Fruit fly (Drosophila melanogaster): ENCODE measurements around the gene CG15167.

CG15167 gene

DNA sequence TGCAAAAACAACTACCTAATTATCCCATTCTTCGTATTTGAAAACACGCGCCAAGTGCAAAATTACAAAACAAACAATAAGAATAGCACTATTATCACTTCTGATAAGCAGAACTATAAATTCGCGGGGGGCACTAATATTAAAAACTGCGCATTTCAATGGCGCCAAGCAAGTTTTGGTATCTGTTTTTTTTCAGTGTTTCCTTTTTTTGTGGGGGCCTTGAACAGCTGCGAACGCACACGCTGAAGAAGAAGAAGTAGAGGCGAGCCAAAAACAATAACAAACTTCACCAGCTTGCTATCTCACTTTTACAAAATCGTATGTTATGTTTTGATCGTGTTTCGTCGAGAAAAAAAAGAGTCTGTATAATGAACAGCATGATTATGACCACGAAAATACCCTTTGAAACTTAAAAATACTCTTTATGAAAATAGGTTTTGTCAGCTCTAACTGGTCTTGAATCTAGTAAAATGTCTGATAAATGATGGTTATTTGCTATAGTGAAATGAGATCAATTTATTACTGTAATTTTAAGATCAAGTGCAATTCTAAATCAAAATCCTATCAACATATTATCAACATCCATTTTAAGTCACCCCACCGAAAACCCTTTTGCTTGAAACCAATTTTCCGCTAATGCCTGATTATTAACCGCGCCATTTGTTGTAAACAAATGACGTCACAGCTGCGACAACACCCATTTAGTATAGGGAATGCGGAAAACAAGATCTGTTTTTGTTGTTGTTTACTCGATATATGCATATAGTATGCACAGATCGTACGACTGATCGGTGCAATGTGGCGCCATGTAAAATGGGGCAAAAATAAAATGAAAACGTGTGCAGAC, 46.1 kb upstream of the CG15167 start (continued):
- TF ChIP-seq Med (GFP tag): peak; percentile 95
- TF ChIP-seq CG7786 (GFP tag; optimal IDR thresholded peaks at IDR 0.05): peak; percentile 20
- TF ChIP-seq CG33213 (GFP tag; optimal IDR thresholded peaks at IDR 0.05): peak; percentile 44
- TF ChIP-seq prd (optimal IDR thresholded peaks at IDR 0.05): no peak
- TF ChIP-seq prd (GFP tag; IDR thresholded peaks at IDR 0.05): peak; percentile 66
- TF ChIP-seq eyg (GFP tag; optimal IDR thresholded peaks at IDR 0.05): no peak
- TF ChIP-seq CrebB (tag; optimal IDR thresholded peaks at IDR 0.05): peak; percentile 37
- TF ChIP-seq CG8359 (GFP tag; optimal IDR thresholded peaks at IDR 0.05; ENCODE audit: borderline replicate concordance): no peak
- no peak for TF ChIP-seq hbn (GFP tag; IDR thresholded peaks at IDR 0.05; ENCODE audit: partially characterized antibody)
- peak; percentile 28 for TF ChIP-seq Sox100B (GFP tag; optimal IDR thresholded peaks at IDR 0.05)
- TF ChIP-seq CG17385 (GFP tag; optimal IDR thresholded peaks at IDR 0.05): peak; percentile 97
- peak; percentile 61 for TF ChIP-seq Dip3 (GFP tag; optimal IDR thresholded peaks at IDR 0.05)
- TF ChIP-seq CG10462 (GFP tag; optimal IDR thresholded peaks at IDR 0.05): no peak
- peak; percentile 32; the same call in 1 of the 3 replicates for TF ChIP-seq knrl (GFP tag; IDR thresholded peaks at IDR 0.05; ENCODE audit: partially characterized antibody)
- no peak for TF ChIP-seq CG1832 (GFP tag; optimal IDR thresholded peaks at IDR 0.05)
- peak; percentile 45; the same call in 1 of the 2 replicates for TF ChIP-seq CG10321 (GFP tag; IDR thresholded peaks at IDR 0.05)
- peak; percentile 93 for TF ChIP-seq sens (GFP tag)
- 0 out of 2 replicates have a peak, but pooled peaks have one; percentile 14 for TF ChIP-seq Gsc (GFP tag; IDR thresholded peaks at IDR 0.05)
- TF ChIP-seq Xrp1 (GFP tag; IDR thresholded peaks at IDR 0.05): peak; percentile 80
- no peak for TF ChIP-seq hb (GFP tag; IDR thresholded peaks at IDR 0.05; ENCODE audit: partially characterized antibody)
- peak; percentile 66 for TF ChIP-seq CG9727 (GFP tag; optimal IDR thresholded peaks at IDR 0.05)
- TF ChIP-seq jumu (GFP tag; optimal IDR thresholded peaks at IDR 0.05): peak; percentile 67
- no peak for TF ChIP-seq CG16813 (GFP tag; IDR thresholded peaks at IDR 0.05; ENCODE audit: partially characterized antibody)
- TF ChIP-seq CG15011 (GFP tag; optimal IDR thresholded peaks at IDR 0.05): no peak
- peak; percentile 44 for TF ChIP-seq az2 (GFP tag; optimal IDR thresholded peaks at IDR 0.05)
- peak; percentile 74 for TF ChIP-seq her (GFP tag; optimal IDR thresholded peaks at IDR 0.05)
- peak; percentile 3 for TF ChIP-seq Nf-YB (GFP tag; optimal IDR thresholded peaks at IDR 0.05)
- TF ChIP-seq tna (GFP tag; IDR thresholded peaks at IDR 0.05; ENCODE audit: partially characterized antibody): no peak
- TF ChIP-seq eve (GFP tag; optimal IDR thresholded peaks at IDR 0.05): no peak
- no peak for TF ChIP-seq Bdp1 (GFP tag; optimal IDR thresholded peaks at IDR 0.05)
- TF ChIP-seq Hmx (GFP tag; optimal IDR thresholded peaks at IDR 0.05): no peak
- peak; percentile 35 for TF ChIP-seq CG31388 (GFP tag; optimal IDR thresholded peaks at IDR 0.05)
- TF ChIP-seq CG1647 (GFP tag; optimal IDR thresholded peaks at IDR 0.05): peak; percentile 58
- peak; percentile 73 for TF ChIP-seq vvl (GFP tag; IDR thresholded peaks at IDR 0.05)
- TF ChIP-seq Rfx (GFP tag; IDR thresholded peaks at IDR 0.05): peak; percentile 80
- TF ChIP-seq gt (GFP tag; IDR thresholded peaks at IDR 0.05): 0 out of 2 replicates have a peak, but pooled peaks have one; percentile 21
- peak; percentile 55 for TF ChIP-seq E2f1 (GFP tag; IDR thresholded peaks at IDR 0.05)
- peak; percentile 83 for TF ChIP-seq D19B (GFP tag; optimal IDR thresholded peaks at IDR 0.05)
- TF ChIP-seq peb (GFP tag; IDR thresholded peaks at IDR 0.05): no peak
- TF ChIP-seq bsh (GFP tag; optimal IDR thresholded peaks at IDR 0.05): peak; percentile 17 to 53
- TF ChIP-seq sisA (GFP tag; IDR thresholded peaks at IDR 0.05): peak; percentile 54; the same call in 1 of the 2 replicates
- TF ChIP-seq CG17361 (GFP tag; IDR thresholded peaks at IDR 0.05): peak; percentile 71
- peak; percentile 13 for TF ChIP-seq CoRest (tag; optimal IDR thresholded peaks at IDR 0.05)
- TF ChIP-seq org-1 (GFP tag; optimal IDR thresholded peaks at IDR 0.05): peak; percentile 68
- peak; percentile 58 for TF ChIP-seq CG12219 (GFP tag; optimal IDR thresholded peaks at IDR 0.05)
- peak; percentile 19 for TF ChIP-seq CG11398 (GFP tag; optimal IDR thresholded peaks at IDR 0.05)
- no peak for TF ChIP-seq sima (GFP tag; optimal IDR thresholded peaks at IDR 0.05)
- peak; percentile 24; the same call in 1 of the 2 replicates for TF ChIP-seq onecut (GFP tag; IDR thresholded peaks at IDR 0.05)
- TF ChIP-seq wek (GFP tag; optimal IDR thresholded peaks at IDR 0.05): no peak
